Worm (Caenorhabditis elegans) whole organism, L3 larva: ENCODE results near the gene ZK686.3.

ENCODE experiments used
- R02D3.7 ChIP-seq: fragments of 150-350 bp; optimal IDR thresholded peaks from 2 replicates; lab custom pipeline; 2014; ENCODE audit warnings: missing biosample characterization, missing genetic modification characterization
- ZK546.5 ChIP-seq: sonication (generic microtip); optimal IDR thresholded peaks from 2 replicates; lab custom pipeline; 2017; ENCODE audit warnings: missing biosample characterization, missing genetic modification characterization
- aly-2 ChIP-seq: fragments of 150-350 bp; optimal IDR thresholded peaks from 2 replicates; lab custom pipeline; 2014; ENCODE audit warnings: missing biosample characterization, missing genetic modification characterization
- ama-1 ChIP-seq: fragments of 150-350 bp; optimal IDR thresholded peaks from 2 replicates; lab custom pipeline; 2018
- ceh-16 ChIP-seq: sonication (generic microtip); optimal IDR thresholded peaks from 2 replicates; lab custom pipeline; 2017; ENCODE audit warnings: missing biosample characterization, missing genetic modification characterization
- ceh-28 ChIP-seq: fragments of 150-350 bp; optimal IDR thresholded peaks from 2 replicates; lab custom pipeline; 2014; ENCODE audit warnings: missing biosample characterization, missing genetic modification reagents, missing genetic modification characterization
- ceh-82 ChIP-seq: fragments of 150-350 bp; optimal IDR thresholded peaks from 2 replicates; lab custom pipeline; 2014; ENCODE audit warnings: missing biosample characterization, missing genetic modification characterization
- ceh-9 ChIP-seq: sonication (generic microtip); optimal IDR thresholded peaks from 2 replicates; lab custom pipeline; 2018; ENCODE audit warnings: missing biosample characterization, missing genetic modification characterization
- daf-12 ChIP-seq: fragments of 150-350 bp; optimal IDR thresholded peaks from 2 replicates; lab custom pipeline; 2014; ENCODE audit warnings: missing biosample characterization, missing genetic modification reagents, missing genetic modification characterization
- egl-27 ChIP-seq: sonication (generic microtip); optimal IDR thresholded peaks from 4 replicates; lab custom pipeline; 2017; ENCODE audit warnings: missing biosample characterization, missing genetic modification reagents, missing genetic modification characterization
- egl-5 ChIP-seq: fragments of 150-350 bp; optimal IDR thresholded peaks from 2 replicates; lab custom pipeline; 2017; ENCODE audit warnings: missing biosample characterization, missing genetic modification reagents, missing genetic modification characterization, inconsistent platforms
- elt-1 ChIP-seq: fragments of 150-350 bp; optimal IDR thresholded peaks from 2 replicates; lab custom pipeline; 2014; ENCODE audit warnings: missing biosample characterization, missing genetic modification characterization
- elt-2 ChIP-seq: sonication (generic microtip); optimal IDR thresholded peaks from 2 replicates; lab custom pipeline; 2016; ENCODE audit warnings: missing genetic modification reagents, mild to moderate bottlenecking, missing genetic modification characterization, missing compliant biosample characterization
- elt-3 ChIP-seq, 3 experiments: fragments of 150-350 bp in 1 of 3; sonication (generic microtip) in 2 of 3; optimal IDR thresholded peaks; 2 replicates in 2 of 3; 4 replicates in 1 of 3; lab custom pipeline; 2014 to 2017; ENCODE audit warnings: missing biosample characterization in 3 of 3, missing genetic modification characterization in 3 of 3
- eor-1 ChIP-seq, 2 experiments: fragments of 150-350 bp; optimal IDR thresholded peaks; 2 replicates each; lab custom pipeline; 2014 to 2018; ENCODE audit warnings: missing biosample characterization in 2 of 2, missing genetic modification characterization in 2 of 2
- fkh-10 ChIP-seq: sonication (generic microtip); optimal IDR thresholded peaks from 2 replicates; lab custom pipeline; 2017; ENCODE audit warnings: missing biosample characterization, missing genetic modification reagents, missing genetic modification characterization
- fkh-2 ChIP-seq: fragments of 150-350 bp; optimal IDR thresholded peaks from 2 replicates; lab custom pipeline; 2014; ENCODE audit warnings: missing biosample characterization, missing genetic modification reagents, missing genetic modification characterization
- fos-1 ChIP-seq: fragments of 150-350 bp; optimal IDR thresholded peaks from 2 replicates; lab custom pipeline; 2014; ENCODE audit warnings: missing biosample characterization, missing genetic modification characterization
- jun-1 ChIP-seq: fragments of 150-350 bp; optimal IDR thresholded peaks from 2 replicates; lab custom pipeline; 2014; ENCODE audit warnings: missing biosample characterization, missing genetic modification reagents, missing genetic modification characterization
- lin-15B ChIP-seq: fragments of 150-350 bp; optimal IDR thresholded peaks from 2 replicates; lab custom pipeline; 2014; ENCODE audit warnings: missing biosample characterization, missing genetic modification characterization
- lin-39 ChIP-seq: fragments of 150-350 bp; optimal IDR thresholded peaks from 2 replicates; lab custom pipeline; 2018; ENCODE audit warnings: missing biosample characterization, missing genetic modification reagents, missing genetic modification characterization
- mdl-1 ChIP-seq: fragments of 150-350 bp; optimal IDR thresholded peaks from 2 replicates; lab custom pipeline; 2014; ENCODE audit warnings: missing biosample characterization, missing genetic modification characterization
- nfya-1 ChIP-seq: sonication (generic microtip); optimal IDR thresholded peaks from 2 replicates; lab custom pipeline; 2017; ENCODE audit warnings: missing genetic modification characterization, mild to moderate bottlenecking, missing compliant biosample characterization, antibody characterized with exemption, moderate library complexity; ENCODE audit not compliant: insufficient read depth
- nhr-237 ChIP-seq: fragments of 150-350 bp; optimal IDR thresholded peaks from 2 replicates; lab custom pipeline; 2014; ENCODE audit warnings: missing biosample characterization, missing genetic modification characterization
- nhr-25 ChIP-seq: sonication (generic microtip); optimal IDR thresholded peaks from 2 replicates; lab custom pipeline; 2017; ENCODE audit warnings: missing biosample characterization, missing genetic modification characterization
- nhr-43 ChIP-seq: sonication (generic microtip); optimal IDR thresholded peaks from 2 replicates; lab custom pipeline; 2016; ENCODE audit warnings: mild to moderate bottlenecking, missing genetic modification characterization, missing compliant biosample characterization; ENCODE audit not compliant: poor library complexity, severe bottlenecking
- nhr-67 ChIP-seq: fragments of 150-350 bp; optimal IDR thresholded peaks from 2 replicates; lab custom pipeline; 2014; ENCODE audit warnings: missing biosample characterization, missing genetic modification characterization
- nhr-76 ChIP-seq: fragments of 150-350 bp; sonication (generic microtip); optimal IDR thresholded peaks from 5 replicates; lab custom pipeline; 2014; ENCODE audit warnings: missing biosample characterization, missing genetic modification characterization
- nhr-77 ChIP-seq: fragments of 150-350 bp; optimal IDR thresholded peaks from 2 replicates; lab custom pipeline; 2014; ENCODE audit warnings: missing biosample characterization, missing genetic modification characterization
- pha-4 ChIP-seq: fragments of 150-350 bp; optimal IDR thresholded peaks from 2 replicates; lab custom pipeline; 2014; ENCODE audit warnings: missing biosample characterization, missing genetic modification reagents, missing genetic modification characterization
- pqm-1 ChIP-seq: fragments of 150-350 bp; optimal IDR thresholded peaks from 2 replicates; lab custom pipeline; 2017; ENCODE audit warnings: missing biosample characterization, missing genetic modification characterization, inconsistent platforms
- sea-2 ChIP-seq: fragments of 150-350 bp; sonication (generic microtip); optimal IDR thresholded peaks from 4 replicates; lab custom pipeline; 2014; ENCODE audit warnings: missing biosample characterization, missing genetic modification reagents, missing genetic modification characterization
- skn-1 ChIP-seq: fragments of 150-350 bp; optimal IDR thresholded peaks from 2 replicates; lab custom pipeline; 2014; ENCODE audit warnings: missing biosample characterization, missing genetic modification characterization
- tbx-2 ChIP-seq: sonication (generic microtip); optimal IDR thresholded peaks from 2 replicates; lab custom pipeline; 2016; ENCODE audit warnings: mild to moderate bottlenecking, missing genetic modification characterization, missing compliant biosample characterization
- unc-39 ChIP-seq: sonication (generic microtip); optimal IDR thresholded peaks from 4 replicates; lab custom pipeline; 2017; ENCODE audit warnings: missing biosample characterization, missing genetic modification characterization
- unc-62 ChIP-seq: fragments of 150-350 bp; sonication (generic microtip); optimal IDR thresholded peaks from 4 replicates; lab custom pipeline; 2014; ENCODE audit warnings: missing biosample characterization, missing genetic modification reagents, missing genetic modification characterization
- zag-1 ChIP-seq: fragments of 150-350 bp; optimal IDR thresholded peaks from 2 replicates; lab custom pipeline; 2014; ENCODE audit warnings: missing biosample characterization, missing genetic modification characterization
- ztf-11 ChIP-seq: fragments of 150-350 bp; optimal IDR thresholded peaks from 2 replicates; lab custom pipeline; 2014; ENCODE audit warnings: missing biosample characterization, missing genetic modification characterization
- ztf-4 ChIP-seq: fragments of 150-350 bp; optimal IDR thresholded peaks from 2 replicates; lab custom pipeline; 2014; ENCODE audit warnings: missing biosample characterization, missing genetic modification characterization

The ZK686.3 gene

DNA sequence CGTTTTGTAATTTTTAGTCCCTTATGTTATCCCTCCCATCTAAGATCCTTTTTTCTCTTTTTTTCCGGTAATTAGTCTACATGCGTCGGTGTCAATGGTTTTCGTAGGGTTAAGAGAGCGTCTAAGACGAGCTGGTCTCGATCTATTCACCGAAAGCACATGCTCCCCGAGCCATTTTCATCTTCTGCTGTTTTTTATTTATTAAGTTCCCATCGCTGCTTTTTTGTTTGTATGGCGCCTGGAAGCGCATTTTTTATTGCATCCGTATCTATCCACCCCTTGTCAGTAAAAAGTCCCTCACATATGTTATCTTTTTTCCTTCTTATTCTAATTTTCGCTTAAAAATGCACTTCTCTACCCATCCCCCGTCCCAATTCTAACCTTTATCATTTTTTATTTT, 32.1 kb downstream of the ZK686.3 start:
- TF ChIP-seq ceh-16 (no peak), unc-62 (no peak), nhr-237 (no peak), nhr-77 (tag; lab: Kevin White, UChicago) (no peak), elt-1 (tag; lab: Kevin White, UChicago) (no peak), nhr-25 (tag; lab: Kevin White, UChicago) (no peak), unc-39 (tag; lab: Kevin White, UChicago) (no peak), elt-3 (tag; optimal IDR thresholded peaks at IDR 0.05; lab: Kevin White, UChicago) (no peak)

DNA sequence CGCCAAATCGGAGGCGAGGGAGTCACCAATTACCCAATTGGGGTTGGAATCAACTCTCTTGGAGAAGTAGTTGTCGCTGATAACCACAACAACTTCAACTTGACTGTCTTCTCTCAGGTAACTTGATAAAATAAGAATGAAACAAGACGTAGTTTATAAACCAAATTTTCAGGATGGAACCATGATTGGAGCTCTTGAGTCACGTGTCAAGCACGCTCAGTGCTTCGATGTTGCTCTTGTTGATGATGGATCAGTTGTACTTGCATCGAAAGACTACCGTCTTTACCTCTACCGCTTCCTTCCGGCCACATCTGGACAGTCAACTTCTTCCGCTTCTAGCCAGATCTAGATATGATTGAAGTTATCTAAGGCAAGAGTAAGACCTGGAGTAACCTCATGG, 32.9 kb downstream of the ZK686.3 start:
- no peak for TF ChIP-seq ama-1 (lab: Kevin White, UChicago)
- TF ChIP-seq elt-1 (tag; lab: Kevin White, UChicago): no peak
- no peak for TF ChIP-seq zag-1 (tag; lab: Kevin White, UChicago)
- no peak for TF ChIP-seq R02D3.7 (tag; lab: Kevin White, UChicago)
- no peak for TF ChIP-seq egl-27
- TF ChIP-seq aly-2 (tag; lab: Kevin White, UChicago): no peak
- no peak for TF ChIP-seq jun-1
- no peak for TF ChIP-seq ceh-28 (tag; lab: Kevin White, UChicago)
- no peak for TF ChIP-seq nfya-1 (tag; lab: Kevin White, UChicago)
- no peak for TF ChIP-seq ztf-4 (tag; lab: Kevin White, UChicago)
- TF ChIP-seq tbx-2 (tag; lab: Kevin White, UChicago): no peak
- TF ChIP-seq nhr-43 (tag; lab: Kevin White, UChicago): no peak

DNA sequence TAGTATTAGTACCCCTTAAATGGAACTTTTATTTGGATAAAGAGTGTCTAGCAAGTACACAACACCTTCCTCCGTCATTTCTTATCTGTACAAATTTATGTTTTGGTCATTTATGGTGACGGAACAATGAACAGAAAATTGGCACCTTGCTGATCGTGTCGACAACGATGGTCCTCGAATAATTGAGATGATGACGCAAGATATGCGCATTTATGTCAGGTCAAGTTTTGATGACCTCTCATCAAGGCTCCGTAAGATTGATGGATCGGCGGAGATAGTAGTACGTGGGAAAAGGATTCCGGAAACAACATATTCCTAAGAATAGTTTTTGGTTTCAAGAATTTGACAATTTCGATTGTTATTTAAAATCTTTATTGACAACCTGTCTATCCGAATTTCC, 34.8 kb downstream of the ZK686.3 start:
- TF ChIP-seq ceh-16: no peak
- TF ChIP-seq pha-4 (tag; lab: Kevin White, UChicago): no peak
- TF ChIP-seq ama-1 (lab: Kevin White, UChicago): no peak
- peak; percentile 25 for TF ChIP-seq nhr-43 (tag; lab: Kevin White, UChicago)
- TF ChIP-seq sea-2 (GFP tag; lab: Kevin White, UChicago): no peak

- TF ChIP-seq lin-39 (tag; lab: Kevin White, UChicago) (no peak), elt-1 (tag; lab: Kevin White, UChicago) (no peak), nhr-25 (tag; lab: Kevin White, UChicago) (peak; percentile 48), unc-62 (no peak), unc-39 (tag; lab: Kevin White, UChicago) (no peak), nhr-67 (tag; lab: Kevin White, UChicago) (no peak), egl-5 (tag; lab: Kevin White, UChicago) (peak; percentile 60), skn-1 (tag; lab: Kevin White, UChicago) (no peak)
These were observed 35.3 kb downstream of the ZK686.3 start for ce11 chrIII:7733563-7733962.

DNA sequence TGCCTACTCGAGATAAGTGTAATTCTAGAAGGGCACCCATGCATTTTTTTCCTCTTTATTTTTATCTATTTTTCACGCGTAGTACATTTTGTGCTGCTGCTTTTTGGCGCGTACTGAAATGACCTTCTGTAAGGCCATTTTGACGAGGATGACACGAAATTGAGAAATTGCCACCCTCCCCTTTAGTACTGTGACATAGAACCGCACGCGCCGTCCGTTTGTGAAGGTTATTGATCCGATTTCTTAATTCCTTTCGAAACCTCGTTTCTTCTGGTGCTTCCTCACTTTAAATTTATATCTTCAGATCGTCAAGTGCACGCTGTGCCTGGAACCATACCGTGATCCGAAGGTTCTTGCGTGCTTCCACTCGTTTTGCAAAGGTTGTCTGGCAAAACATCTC, 37.8 kb downstream of the ZK686.3 start:
- peak; percentile 70 for TF ChIP-seq nhr-25 (tag; lab: Kevin White, UChicago)
- TF ChIP-seq ceh-16: no peak

DNA sequence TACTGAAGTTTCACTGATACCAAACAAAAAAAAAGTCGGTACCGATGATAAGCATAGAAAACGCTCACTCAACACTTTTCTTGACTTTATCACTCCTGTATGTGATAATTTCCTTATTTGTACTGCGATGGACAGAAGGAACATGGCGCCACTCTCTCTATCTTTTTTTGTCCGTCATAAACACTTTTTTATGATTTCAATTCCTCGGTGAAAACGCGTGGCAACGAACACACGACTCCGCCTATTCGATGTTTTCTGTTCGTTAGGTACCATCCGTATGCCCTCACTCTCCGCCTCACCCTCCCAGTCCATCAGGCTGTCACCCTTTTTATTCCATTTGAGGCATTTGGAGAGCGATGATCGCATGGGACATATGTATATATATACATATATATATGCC, 38.5 kb downstream of the ZK686.3 start:
- peak; percentile 73 for TF ChIP-seq ama-1 (lab: Kevin White, UChicago)
- no peak for TF ChIP-seq unc-62
- no peak for TF ChIP-seq fkh-10 (GFP tag; lab: Kevin White, UChicago)
- TF ChIP-seq pqm-1 (tag; lab: Kevin White, UChicago): peak; percentile 76
- TF ChIP-seq fos-1 (tag; lab: Kevin White, UChicago): no peak
- TF ChIP-seq elt-3 (tag; optimal IDR thresholded peaks at IDR 0.05; lab: Kevin White, UChicago): no peak
- no peak for TF ChIP-seq ceh-28 (tag; lab: Kevin White, UChicago)
- no peak for TF ChIP-seq lin-39 (tag; lab: Kevin White, UChicago)
- TF ChIP-seq nhr-43 (tag; lab: Kevin White, UChicago): no peak
- TF ChIP-seq eor-1 (tag; optimal IDR thresholded peaks at IDR 0.05; lab: Kevin White, UChicago): no peak
- peak; percentile 35 for TF ChIP-seq jun-1
- TF ChIP-seq daf-12 (tag; lab: Kevin White, UChicago): no peak
- TF ChIP-seq nhr-67 (tag; lab: Kevin White, UChicago): no peak
- TF ChIP-seq nhr-25 (tag; lab: Kevin White, UChicago): no peak
- TF ChIP-seq tbx-2 (tag; lab: Kevin White, UChicago): no peak
- peak; percentile 87 for TF ChIP-seq elt-2
- TF ChIP-seq pha-4 (tag; lab: Kevin White, UChicago): peak; percentile 6
- no peak for TF ChIP-seq ceh-82 (tag; lab: Kevin White, UChicago)
- TF ChIP-seq ZK546.5 (tag; lab: Kevin White, UChicago): no peak
- TF ChIP-seq ztf-11 (tag; lab: Kevin White, UChicago): no peak
- no peak for TF ChIP-seq ztf-4 (tag; lab: Kevin White, UChicago)
- TF ChIP-seq nhr-76 (tag; lab: Kevin White, UChicago): no peak
- no peak for TF ChIP-seq ceh-16
- no peak for TF ChIP-seq lin-15B (tag; lab: Kevin White, UChicago)
- TF ChIP-seq zag-1 (tag; lab: Kevin White, UChicago): no peak
- TF ChIP-seq egl-27: no peak
- no peak for TF ChIP-seq ceh-9
- TF ChIP-seq R02D3.7 (tag; lab: Kevin White, UChicago): no peak
- no peak for TF ChIP-seq fkh-2 (tag; lab: Kevin White, UChicago)
- no peak for TF ChIP-seq elt-1 (tag; lab: Kevin White, UChicago)
- TF ChIP-seq nfya-1 (tag; lab: Kevin White, UChicago): no peak
- TF ChIP-seq mdl-1: no peak
- TF ChIP-seq, all 47 proteins: peak for 5
